Fruit fly (Drosophila melanogaster): Measurements from ENCODE around the gene Grip75.

Grip75 gene

DNA sequence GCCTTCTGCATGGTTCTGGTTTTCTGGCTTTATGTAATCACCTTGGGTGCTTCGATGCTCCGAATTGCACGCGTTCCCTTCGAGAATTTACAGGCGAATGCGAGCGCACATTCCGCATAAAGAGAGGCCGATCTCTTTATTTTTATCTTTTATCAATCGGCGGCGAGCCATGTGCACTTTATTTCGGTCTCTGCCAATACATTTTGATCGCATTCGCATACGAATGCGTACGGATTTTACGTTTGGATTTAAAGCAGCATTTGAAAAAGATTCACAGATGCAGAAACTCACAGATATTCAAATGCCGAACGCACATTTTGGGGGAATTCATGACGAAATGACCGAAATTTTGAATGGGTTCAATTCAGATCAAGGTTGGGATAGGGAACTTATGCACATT lies 8.3 kb downstream of the Grip75 start, which contains the start of gene CG13144:
CG13144 (minus strand) TSS at position 101 of the 400 bp plus-strand sequence.
- TF ChIP-seq Pif1B (GFP tag; optimal IDR thresholded peaks at IDR 0.05) (no peak), CG13204 (GFP tag; optimal IDR thresholded peaks at IDR 0.05) (no peak), CG4496 (GFP tag; IDR thresholded peaks at IDR 0.05) (no peak), CG17806 (tag; optimal IDR thresholded peaks at IDR 0.05) (no peak), CG15710 (tag; optimal IDR thresholded peaks at IDR 0.05) (no peak), CG10348 (GFP tag; IDR thresholded peaks at IDR 0.05) (no peak), EcR (GFP tag; optimal IDR thresholded peaks at IDR 0.05) (no peak), Ets98B (GFP tag; IDR thresholded peaks at IDR 0.05) (no peak), CG9948 (tag; optimal IDR thresholded peaks at IDR 0.05) (no peak), gl (tag; optimal IDR thresholded peaks at IDR 0.05) (no peak), CG34367 (tag; optimal IDR thresholded peaks at IDR 0.05) (no peak)

dm6 chr2L:10495495-10495894 lies 12.4 kb downstream of the Grip75 start:
- TF ChIP-seq fd96Ca (GFP tag; IDR thresholded peaks at IDR 0.05), result no peak
- no peak for TF ChIP-seq CG34367 (tag; optimal IDR thresholded peaks at IDR 0.05)
- no peak for TF ChIP-seq rn (GFP tag; IDR thresholded peaks at IDR 0.05)
- no peak for TF ChIP-seq gl (tag; optimal IDR thresholded peaks at IDR 0.05)
- no peak for TF ChIP-seq CG32121 (GFP tag; IDR thresholded peaks at IDR 0.05)
- TF ChIP-seq CG13204 (GFP tag; optimal IDR thresholded peaks at IDR 0.05), result no peak
- TF ChIP-seq CG14655 (GFP tag; optimal IDR thresholded peaks at IDR 0.05), result no peak
- no peak for TF ChIP-seq D1 (tag; optimal IDR thresholded peaks at IDR 0.05)
- TF ChIP-seq CG17806 (tag; optimal IDR thresholded peaks at IDR 0.05), result no peak
- TF ChIP-seq CG12605 (GFP tag; IDR thresholded peaks at IDR 0.05), result no peak
- TF ChIP-seq Snoo (tag; optimal IDR thresholded peaks at IDR 0.05), result no peak
- no peak for TF ChIP-seq CG10348 (GFP tag; IDR thresholded peaks at IDR 0.05)
- no peak for TF ChIP-seq CG15710 (tag; optimal IDR thresholded peaks at IDR 0.05)
- TF ChIP-seq CG4496 (GFP tag; IDR thresholded peaks at IDR 0.05), result no peak
- no peak for TF ChIP-seq CG8301 (tag; optimal IDR thresholded peaks at IDR 0.05)
- no peak for TF ChIP-seq Pif1A (GFP tag; optimal IDR thresholded peaks at IDR 0.05)

dm6 chr2L:10496338-10496737 lies 13.2 kb downstream of the Grip75 start:
- no peak for TF ChIP-seq CG8301 (tag; optimal IDR thresholded peaks at IDR 0.05)
- TF ChIP-seq EcR (GFP tag; optimal IDR thresholded peaks at IDR 0.05), result no peak
- no peak for TF ChIP-seq Ets98B (GFP tag; IDR thresholded peaks at IDR 0.05)
- TF ChIP-seq gl (tag; optimal IDR thresholded peaks at IDR 0.05), result no peak
- no peak for TF ChIP-seq D1 (tag; optimal IDR thresholded peaks at IDR 0.05)
- no peak for TF ChIP-seq fd96Ca (GFP tag; IDR thresholded peaks at IDR 0.05)
- TF ChIP-seq Pif1A (GFP tag; optimal IDR thresholded peaks at IDR 0.05), result no peak
- TF ChIP-seq rn (GFP tag; IDR thresholded peaks at IDR 0.05), result no peak
- no peak for TF ChIP-seq CG15710 (tag; optimal IDR thresholded peaks at IDR 0.05)
- no peak for TF ChIP-seq CG34367 (tag; optimal IDR thresholded peaks at IDR 0.05)
- no peak for TF ChIP-seq CG4496 (GFP tag; IDR thresholded peaks at IDR 0.05)
- no peak for TF ChIP-seq CG12605 (GFP tag; IDR thresholded peaks at IDR 0.05)
- no peak for TF ChIP-seq CG32121 (GFP tag; IDR thresholded peaks at IDR 0.05)
- TF ChIP-seq Snoo (tag; optimal IDR thresholded peaks at IDR 0.05), result no peak

dm6 chr2L:10497106-10497800 lies 14.2 kb downstream of the Grip75 start:
- TF ChIP-seq CG14655 (GFP tag; optimal IDR thresholded peaks at IDR 0.05) (no peak), Pif1B (GFP tag; optimal IDR thresholded peaks at IDR 0.05) (no peak), Pif1A (GFP tag; optimal IDR thresholded peaks at IDR 0.05) (no peak), CG8159 (tag; optimal IDR thresholded peaks at IDR 0.05) (no peak), rn (GFP tag; IDR thresholded peaks at IDR 0.05) (no peak), CG13204 (GFP tag; optimal IDR thresholded peaks at IDR 0.05) (no peak), gl (tag; optimal IDR thresholded peaks at IDR 0.05) (no peak), CG34367 (tag; optimal IDR thresholded peaks at IDR 0.05) (no peak), CG15710 (tag; optimal IDR thresholded peaks at IDR 0.05) (no peak), CG9948 (tag; optimal IDR thresholded peaks at IDR 0.05) (no peak), CG10348 (GFP tag; IDR thresholded peaks at IDR 0.05) (no peak), CG32121 (GFP tag; IDR thresholded peaks at IDR 0.05) (no peak), CG8301 (tag; optimal IDR thresholded peaks at IDR 0.05) (no peak), EcR (GFP tag; optimal IDR thresholded peaks at IDR 0.05) (no peak), Snoo (tag; optimal IDR thresholded peaks at IDR 0.05) (no peak), CG4496 (GFP tag; IDR thresholded peaks at IDR 0.05) (no peak), CG12605 (GFP tag; IDR thresholded peaks at IDR 0.05) (no peak)

DNA sequence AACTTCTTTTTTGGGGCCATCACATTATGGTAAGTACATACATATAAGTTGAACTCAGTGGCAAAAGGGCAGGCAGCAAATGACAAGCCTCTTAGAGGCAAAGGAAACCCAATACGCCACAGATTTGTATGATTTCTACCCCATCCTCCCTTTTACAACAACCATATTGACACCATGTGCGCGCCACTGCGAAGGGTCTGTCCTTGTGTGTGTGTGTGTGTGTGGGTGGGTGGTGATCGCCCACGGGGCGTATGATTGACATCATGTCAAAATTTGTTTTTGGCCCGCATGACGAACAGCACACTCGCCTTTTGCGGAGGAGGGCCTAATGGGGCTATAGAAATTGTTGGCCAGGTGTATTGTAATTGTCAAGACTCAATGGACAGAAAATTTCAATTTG lies 16.5 kb downstream of the Grip75 start:
- TF ChIP-seq CG8301 (tag; optimal IDR thresholded peaks at IDR 0.05), result no peak
- no peak for TF ChIP-seq CG15710 (tag; optimal IDR thresholded peaks at IDR 0.05)
- TF ChIP-seq CG12605 (GFP tag; IDR thresholded peaks at IDR 0.05), result no peak
- TF ChIP-seq Ets98B (GFP tag; IDR thresholded peaks at IDR 0.05), result no peak
- TF ChIP-seq CG14655 (GFP tag; optimal IDR thresholded peaks at IDR 0.05), result no peak
- no peak for TF ChIP-seq CG9948 (tag; optimal IDR thresholded peaks at IDR 0.05)

DNA sequence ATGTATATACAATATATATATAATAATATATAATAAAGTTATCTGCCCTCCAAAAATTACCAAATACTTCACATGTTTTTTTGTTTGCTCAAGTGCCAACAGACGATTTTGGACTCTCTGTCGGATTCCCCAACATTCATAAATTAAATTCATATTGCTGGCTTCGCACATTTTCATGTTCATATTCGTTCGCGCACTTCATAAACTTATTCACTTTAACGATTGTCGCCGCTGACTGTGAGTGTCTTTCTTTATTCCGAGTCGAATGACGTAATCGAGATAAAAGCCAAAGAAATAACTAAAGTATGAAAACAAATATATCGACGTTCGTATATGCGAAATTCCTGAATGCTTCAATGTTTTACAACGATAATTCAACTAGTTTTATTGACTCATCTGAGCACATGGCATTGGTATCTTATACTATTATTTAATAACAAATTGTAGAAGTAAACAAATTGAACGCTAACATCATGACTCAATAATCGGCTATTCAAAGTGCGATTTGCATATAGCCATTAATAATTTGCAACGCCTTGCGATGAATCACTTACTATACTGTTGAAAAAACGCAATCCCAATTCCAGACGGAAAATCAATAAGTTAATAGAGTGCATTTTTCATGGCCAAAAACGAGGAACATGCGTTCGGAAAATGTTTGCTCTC lies 17.3 kb downstream of the Grip75 start:
- TF ChIP-seq rn (GFP tag; IDR thresholded peaks at IDR 0.05), result no peak
- no peak for TF ChIP-seq CG14655 (GFP tag; optimal IDR thresholded peaks at IDR 0.05)
- no peak for TF ChIP-seq Pif1A (GFP tag; optimal IDR thresholded peaks at IDR 0.05)

Data from whole organism, pupa.